Worm (Caenorhabditis elegans): ENCODE data around the gene kqt-2.

DNA sequence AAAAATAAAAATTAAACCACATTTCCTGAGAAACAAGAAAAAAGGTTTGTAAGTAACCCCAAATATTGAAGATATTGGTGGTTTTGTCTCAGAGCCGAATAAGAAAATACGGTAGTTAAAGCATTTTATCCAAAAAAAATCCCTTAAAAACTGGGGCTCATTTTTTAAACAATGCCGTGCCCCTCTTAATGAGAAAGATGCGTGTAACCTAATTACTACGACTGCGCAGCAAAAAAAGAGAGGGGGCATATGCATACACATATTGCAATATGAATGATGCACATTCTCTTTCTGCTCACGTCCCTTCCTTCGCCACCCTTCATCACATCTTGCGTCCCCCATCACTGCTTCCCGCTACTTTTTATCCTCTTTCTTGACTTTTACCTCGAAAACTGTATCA is 21.9 kb upstream of the kqt-2 start:
- no peak for TF ChIP-seq C34B4.2 (tag; optimal IDR thresholded peaks at IDR 0.05)
- no peak for TF ChIP-seq zag-1 (tag; optimal IDR thresholded peaks at IDR 0.05)
- TF ChIP-seq pag-3 (tag; optimal IDR thresholded peaks at IDR 0.05; ENCODE audit: borderline replicate concordance, insufficient read depth) = no peak
- TF ChIP-seq lir-3 (tag; optimal IDR thresholded peaks at IDR 0.05; ENCODE audit: poor library complexity) = no peak
- no peak for TF ChIP-seq pax-3 (tag; optimal IDR thresholded peaks at IDR 0.05)
- TF ChIP-seq skn-1 (tag; optimal IDR thresholded peaks at IDR 0.05) = no peak
- no peak for TF ChIP-seq blmp-1 (tag; optimal IDR thresholded peaks at IDR 0.05)
- no peak for TF ChIP-seq lin-15B (tag; optimal IDR thresholded peaks at IDR 0.05)
- TF ChIP-seq Y116A8C.19 (tag; optimal IDR thresholded peaks at IDR 0.05; ENCODE audit: borderline replicate concordance) = no peak
- TF ChIP-seq unc-130 (tag; optimal IDR thresholded peaks at IDR 0.05) = no peak
- no peak for TF ChIP-seq lsy-2 (tag; optimal IDR thresholded peaks at IDR 0.05)
- no peak for TF ChIP-seq egl-27 (tag; optimal IDR thresholded peaks at IDR 0.05)
- TF ChIP-seq ztf-11 (tag; optimal IDR thresholded peaks at IDR 0.05) = no peak
- TF ChIP-seq dpl-1 (GFP tag; optimal IDR thresholded peaks at IDR 0.05) = no peak

Data from whole organism, L1 larva.